Fruit fly (Drosophila melanogaster) whole organism, prepupa: Measurements from ENCODE around the gene MED14.
A peak's percentile ranks its signal among the peaks of the same experiment; 100 is the strongest.

Experiments used
- Blimp-1 ChIP-seq: fragments of 200-800 bp; sonication (Bioruptor generic); optimal IDR thresholded peaks from 3 replicates; lab custom pipeline; 2017; ENCODE audit warnings: missing biosample characterization, missing genetic modification characterization, mild to moderate bottlenecking, moderate library complexity, missing genetic modification reagents
- CG10631 ChIP-seq: fragments of 200-800 bp; sonication (Bioruptor generic); optimal IDR thresholded peaks from 2 replicates; lab custom pipeline; 2016; ENCODE audit warnings: missing biosample characterization, missing genetic modification characterization
- CG11294 ChIP-seq: fragments of 200-800 bp; sonication (Bioruptor generic); IDR thresholded peaks from 2 replicates; pipeline ENCODE4 v1.3.6; 2022; ENCODE audit warnings: missing biosample characterization, missing genetic modification characterization
- CG11902 ChIP-seq: fragments of 200-800 bp; sonication (Bioruptor generic); optimal IDR thresholded peaks from 3 replicates; lab custom pipeline; 2016; ENCODE audit warnings: missing biosample characterization, missing genetic modification characterization
- CG15336 ChIP-seq: fragments of 200-800 bp; sonication (Bioruptor generic); IDR thresholded peaks from 2 replicates; pipeline ENCODE4 v1.3.6; 2022; ENCODE audit warnings: missing biosample characterization, missing genetic modification characterization
- CG1621 ChIP-seq: fragments of 200-800 bp; sonication (Bioruptor generic); optimal IDR thresholded peaks from 3 replicates; lab custom pipeline; 2018; ENCODE audit warnings: missing biosample characterization, mild to moderate bottlenecking, missing genetic modification characterization
- CG16779 ChIP-seq: fragments of 200-800 bp; sonication (Bioruptor generic); optimal IDR thresholded peaks from 3 replicates; lab custom pipeline; 2017; ENCODE audit warnings: missing biosample characterization, mild to moderate bottlenecking, missing genetic modification characterization
- CG31627 ChIP-seq: fragments of 200-800 bp; sonication (Bioruptor generic); optimal IDR thresholded peaks from 3 replicates; lab custom pipeline; 2016; ENCODE audit warnings: missing biosample characterization, missing genetic modification characterization
- CG32006 ChIP-seq: fragments of 200-800 bp; sonication (Bioruptor generic); optimal IDR thresholded peaks from 3 replicates; lab custom pipeline; 2017; ENCODE audit warnings: missing biosample characterization, mild to moderate bottlenecking, missing genetic modification characterization
- CG34406 ChIP-seq: fragments of 200-800 bp; sonication (Bioruptor generic); optimal IDR thresholded peaks from 3 replicates; lab custom pipeline; 2016; ENCODE audit warnings: missing biosample characterization, missing genetic modification characterization
- CG3919 ChIP-seq: fragments of 200-800 bp; sonication (Bioruptor generic); optimal IDR thresholded peaks from 3 replicates; lab custom pipeline; 2016; ENCODE audit warnings: missing biosample characterization, missing genetic modification characterization
- CG6163 ChIP-seq: fragments of 200-800 bp; sonication (Bioruptor generic); IDR thresholded peaks from 3 replicates; pipeline ENCODE4 v1.3.6; 2022; ENCODE audit warnings: missing biosample characterization, missing genetic modification characterization
- CG6276 ChIP-seq: fragments of 200-800 bp; sonication (Bioruptor generic); optimal IDR thresholded peaks from 2 replicates; lab custom pipeline; 2017; ENCODE audit warnings: missing biosample characterization, mild to moderate bottlenecking, missing genetic modification characterization
- CG6792 ChIP-seq: fragments of 200-800 bp; sonication (Bioruptor generic); optimal IDR thresholded peaks from 3 replicates; lab custom pipeline; 2016; ENCODE audit warnings: missing biosample characterization, missing genetic modification characterization
- CG6808 ChIP-seq: fragments of 200-800 bp; sonication (Bioruptor generic); optimal IDR thresholded peaks from 3 replicates; lab custom pipeline; 2017; ENCODE audit warnings: missing biosample characterization, missing genetic modification characterization, mild to moderate bottlenecking, moderate library complexity, missing genetic modification reagents
- CG6854 ChIP-seq: fragments of 200-800 bp; sonication (Bioruptor generic); optimal IDR thresholded peaks from 2 replicates; lab custom pipeline; 2017; ENCODE audit warnings: missing biosample characterization, mild to moderate bottlenecking, missing genetic modification characterization
- CG8119 ChIP-seq: fragments of 200-800 bp; sonication (Bioruptor generic); IDR thresholded peaks from 3 replicates; pipeline ENCODE4 v1.3.6; 2022; ENCODE audit warnings: missing biosample characterization, missing genetic modification characterization
- CG9139 ChIP-seq: fragments of 200-800 bp; sonication (Bioruptor generic); optimal IDR thresholded peaks from 3 replicates; lab custom pipeline; 2017; ENCODE audit warnings: missing biosample characterization, mild to moderate bottlenecking, missing genetic modification characterization
- Eip75B ChIP-seq: fragments of 200-800 bp; sonication (Bioruptor generic); optimal IDR thresholded peaks from 3 replicates; lab custom pipeline; 2016; ENCODE audit warnings: missing biosample characterization, missing genetic modification characterization
- Eip78C ChIP-seq: fragments of 200-800 bp; sonication (Bioruptor generic); peaks from one replicate; lab custom pipeline; 2016; ENCODE audit warnings: missing biosample characterization, missing genetic modification characterization
- Ets21C ChIP-seq: fragments of 200-800 bp; sonication (Bioruptor generic); optimal IDR thresholded peaks from 3 replicates; lab custom pipeline; 2016; ENCODE audit warnings: missing biosample characterization, missing genetic modification characterization
- Ets96B ChIP-seq: fragments of 200-800 bp; optimal IDR thresholded peaks from 2 replicates; lab custom pipeline; 2019; ENCODE audit warnings: missing biosample characterization, mild to moderate bottlenecking, missing genetic modification characterization, moderate library complexity
- Hr38 ChIP-seq: sonication (Bioruptor generic); optimal IDR thresholded peaks from 2 replicates; lab custom pipeline; 2016; ENCODE audit warnings: missing biosample characterization, missing genetic modification characterization
- Hr39 ChIP-seq: fragments of 200-800 bp; sonication (Bioruptor generic); optimal IDR thresholded peaks from 2 replicates; lab custom pipeline; 2016; ENCODE audit warnings: missing biosample characterization, missing genetic modification characterization
- Hr4 ChIP-seq: fragments of 200-800 bp; sonication (Bioruptor generic); optimal IDR thresholded peaks from 3 replicates; lab custom pipeline; 2016; ENCODE audit warnings: missing biosample characterization, missing genetic modification characterization
- Lpt ChIP-seq: fragments of 200-800 bp; sonication (Bioruptor generic); optimal IDR thresholded peaks from 3 replicates; lab custom pipeline; 2016; ENCODE audit warnings: missing biosample characterization, missing genetic modification characterization
- Met ChIP-seq: fragments of 200-800 bp; sonication (Bioruptor generic); optimal IDR thresholded peaks from 3 replicates; lab custom pipeline; 2016; ENCODE audit warnings: missing biosample characterization, missing genetic modification characterization
- OdsH ChIP-seq: fragments of 200-800 bp; sonication (Bioruptor generic); optimal IDR thresholded peaks from 3 replicates; lab custom pipeline; 2016; ENCODE audit warnings: missing biosample characterization, missing genetic modification characterization
- Sox102F ChIP-seq: fragments of 200-800 bp; sonication (Bioruptor generic); optimal IDR thresholded peaks from 2 replicates; lab custom pipeline; 2016; ENCODE audit warnings: missing biosample characterization, mild to moderate bottlenecking, missing genetic modification characterization
- Sox14 ChIP-seq: fragments of 200-800 bp; sonication (Bioruptor generic); optimal IDR thresholded peaks from 3 replicates; lab custom pipeline; 2016; ENCODE audit warnings: missing biosample characterization, missing genetic modification characterization
- Sox15 ChIP-seq: fragments of 200-800 bp; sonication (Bioruptor generic); optimal IDR thresholded peaks from 3 replicates; lab custom pipeline; 2016; ENCODE audit warnings: missing biosample characterization, missing genetic modification characterization
- achi ChIP-seq: fragments of 200-800 bp; sonication (Bioruptor generic); optimal IDR thresholded peaks from 3 replicates; lab custom pipeline; 2016; ENCODE audit warnings: missing biosample characterization, missing genetic modification characterization
- dac ChIP-seq: fragments of 200-800 bp; sonication (Bioruptor generic); optimal IDR thresholded peaks from 2 replicates; lab custom pipeline; 2017; ENCODE audit warnings: missing biosample characterization, mild to moderate bottlenecking, missing genetic modification characterization
- dsx ChIP-seq: fragments of 200-800 bp; optimal IDR thresholded peaks from 3 replicates; lab custom pipeline; 2019; ENCODE audit warnings: missing biosample characterization, mild to moderate bottlenecking, missing genetic modification characterization, moderate library complexity; ENCODE audit not compliant: poor library complexity, severe bottlenecking
- eg ChIP-seq: fragments of 200-800 bp; sonication (Bioruptor generic); IDR thresholded peaks from 3 replicates; pipeline ENCODE4 v1.3.6; 2022; ENCODE audit warnings: missing biosample characterization, missing genetic modification characterization
- esn ChIP-seq: fragments of 200-800 bp; sonication (Bioruptor generic); optimal IDR thresholded peaks from 2 replicates; lab custom pipeline; 2016; ENCODE audit warnings: missing biosample characterization, mild to moderate bottlenecking, missing genetic modification characterization, moderate library complexity
- fd59A ChIP-seq: fragments of 200-800 bp; sonication (Bioruptor generic); optimal IDR thresholded peaks from 2 replicates; lab custom pipeline; 2017; ENCODE audit warnings: missing biosample characterization, mild to moderate bottlenecking, missing genetic modification characterization, missing genetic modification reagents
- fd85E ChIP-seq: fragments of 200-800 bp; sonication (Bioruptor generic); optimal IDR thresholded peaks from 3 replicates; lab custom pipeline; 2016; ENCODE audit warnings: missing biosample characterization, missing genetic modification characterization
- lz ChIP-seq: fragments of 200-800 bp; sonication (Bioruptor generic); optimal IDR thresholded peaks from 3 replicates; lab custom pipeline; 2016; ENCODE audit warnings: missing biosample characterization, missing genetic modification characterization
- net ChIP-seq: fragments of 200-800 bp; sonication (Bioruptor generic); optimal IDR thresholded peaks from 3 replicates; lab custom pipeline; 2016; ENCODE audit warnings: missing biosample characterization, missing genetic modification characterization
- pdm3 ChIP-seq: fragments of 200-800 bp; sonication (Bioruptor generic); optimal IDR thresholded peaks from 3 replicates; lab custom pipeline; 2016; ENCODE audit warnings: missing biosample characterization, missing genetic modification characterization
- salr ChIP-seq, 2 experiments: fragments of 200-800 bp; sonication (Bioruptor generic); optimal IDR thresholded peaks; 3 replicates each; lab custom pipeline; 2016 to 2018; ENCODE audit warnings: missing biosample characterization in 2 of 2, missing genetic modification characterization in 2 of 2, mild to moderate bottlenecking in 1 of 2
- spab ChIP-seq: fragments of 200-800 bp; sonication (Bioruptor generic); optimal IDR thresholded peaks from 2 replicates; lab custom pipeline; 2017; ENCODE audit warnings: missing biosample characterization, mild to moderate bottlenecking, missing genetic modification characterization, missing genetic modification reagents

The MED14 gene

DNA sequence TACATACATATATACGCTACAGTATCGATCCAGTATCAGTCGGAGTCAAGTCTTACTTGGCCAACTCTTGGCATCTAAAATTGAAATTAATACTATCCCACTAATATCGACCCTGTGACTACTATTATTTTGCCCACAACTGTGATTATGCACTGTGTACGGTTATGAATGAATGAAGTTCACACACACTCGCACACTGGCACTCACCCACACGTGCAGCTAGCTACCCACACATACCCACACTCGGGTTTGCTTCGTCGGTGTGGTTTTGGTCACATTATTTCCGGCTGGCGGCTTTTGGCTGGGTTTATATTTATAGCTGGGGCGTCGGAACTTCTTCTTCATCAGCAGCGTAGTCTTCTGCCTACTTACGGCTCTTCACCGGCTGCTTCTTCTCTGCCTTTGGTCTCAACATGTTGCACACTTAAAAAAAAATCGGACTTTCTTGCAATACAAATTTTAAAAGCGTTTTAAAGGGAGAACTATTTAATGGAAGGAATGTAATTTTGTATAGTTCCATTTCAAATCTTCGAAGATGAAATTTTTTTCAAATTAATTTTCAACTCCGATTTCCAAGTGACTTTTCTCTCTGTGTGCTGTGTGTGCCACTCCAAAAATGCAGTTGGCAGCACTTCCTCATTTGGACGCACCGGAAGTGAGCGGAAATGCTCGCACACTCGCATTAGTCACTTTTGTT, 41.4 kb downstream of the MED14 start (continued):
- TF ChIP-seq CG6276 (GFP tag; lab: Kevin White, UChicago) (peak; percentile 89), lz (peak; percentile 77), CG3919 (peak; percentile 86), Hr38 (no peak), salr (GFP tag; optimal IDR thresholded peaks at IDR 0.05; lab: Kevin White, UChicago) (peak; percentile 66 to 88), Lpt (GFP tag; lab: Kevin White, UChicago) (peak; percentile 88), CG31627 (GFP tag; lab: Kevin White, UChicago) (peak; percentile 80), Hr4 (GFP tag; lab: Kevin White, UChicago) (peak; percentile 95), CG9139 (GFP tag; lab: Kevin White, UChicago) (peak; percentile 27)

DNA sequence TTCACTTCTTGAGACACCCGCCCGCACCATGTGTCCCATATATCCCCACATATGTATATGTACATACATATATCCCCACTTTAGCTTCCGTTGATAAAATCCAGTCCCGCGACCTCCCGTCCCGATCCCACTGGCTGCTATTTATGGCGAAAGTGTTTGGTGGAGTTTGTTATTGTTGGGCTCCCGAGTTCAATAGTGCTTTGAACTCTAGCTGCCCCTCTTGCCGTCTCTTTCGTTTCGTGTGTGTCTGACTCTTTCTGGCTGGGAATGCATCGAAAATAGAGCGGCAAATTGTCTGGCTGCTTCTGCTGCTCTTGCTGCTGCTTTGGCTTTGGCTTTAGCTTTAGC, 41.9 kb downstream of the MED14 start:
- TF ChIP-seq Ets96B: no peak
- no peak for TF ChIP-seq fd85E (GFP tag; lab: Kevin White, UChicago)
- no peak for TF ChIP-seq CG31627 (GFP tag; lab: Kevin White, UChicago)
- TF ChIP-seq CG10631 (GFP tag; lab: Kevin White, UChicago): no peak
- no peak for TF ChIP-seq Hr39 (GFP tag; lab: Kevin White, UChicago)
- TF ChIP-seq salr (GFP tag; optimal IDR thresholded peaks at IDR 0.05; lab: Kevin White, UChicago): no peak
- no peak for TF ChIP-seq Ets21C (GFP tag; lab: Kevin White, UChicago)
- TF ChIP-seq fd59A (GFP tag; lab: Kevin White, UChicago): no peak
- TF ChIP-seq esn (GFP tag; lab: Kevin White, UChicago): no peak
- no peak for TF ChIP-seq CG6808
- TF ChIP-seq CG15336 (GFP tag; lab: Robert Waterston, UW): no peak
- no peak for TF ChIP-seq achi (GFP tag; lab: Kevin White, UChicago)
- TF ChIP-seq Sox15: no peak

DNA sequence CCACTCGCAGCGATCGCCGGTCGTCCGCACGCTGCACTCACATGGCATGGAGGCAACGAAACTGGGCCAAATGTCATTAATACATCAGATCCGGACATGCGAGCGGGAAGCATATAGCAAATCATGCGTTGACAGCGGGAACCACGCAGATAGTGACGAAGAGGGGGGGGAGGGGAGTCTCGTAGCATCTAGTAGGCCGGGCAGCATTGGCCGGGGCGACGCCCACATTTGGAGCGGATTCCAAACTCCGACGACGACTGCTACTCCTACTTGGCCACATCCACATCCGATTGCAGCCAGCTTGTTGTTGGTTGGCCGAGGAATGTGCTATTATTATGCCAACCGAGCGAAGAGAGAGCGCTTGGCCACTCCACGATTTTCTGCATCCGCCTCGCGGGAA, 42.5 kb downstream of the MED14 start:
- TF ChIP-seq lz (no peak), CG8119 (GFP tag; lab: Robert Waterston, UW) (no peak), Sox14 (GFP tag; lab: Kevin White, UChicago) (no peak), CG11294 (GFP tag; lab: Robert Waterston, UW) (no peak), OdsH (GFP tag; lab: Kevin White, UChicago) (no peak), Hr4 (GFP tag; lab: Kevin White, UChicago) (no peak), CG34406 (GFP tag; lab: Kevin White, UChicago) (no peak), Lpt (GFP tag; lab: Kevin White, UChicago) (no peak), dsx (GFP tag; lab: Kevin White, UChicago) (no peak), fd85E (GFP tag; lab: Kevin White, UChicago) (no peak), dac (no peak), spab (no peak), CG1621 (tag; lab: Kevin White, UChicago) (no peak), Eip75B (GFP tag; lab: Kevin White, UChicago) (no peak), CG6163 (GFP tag; lab: Robert Waterston, UW) (no peak), net (GFP tag; lab: Kevin White, UChicago) (no peak), Met (GFP tag; lab: Kevin White, UChicago) (no peak)

DNA sequence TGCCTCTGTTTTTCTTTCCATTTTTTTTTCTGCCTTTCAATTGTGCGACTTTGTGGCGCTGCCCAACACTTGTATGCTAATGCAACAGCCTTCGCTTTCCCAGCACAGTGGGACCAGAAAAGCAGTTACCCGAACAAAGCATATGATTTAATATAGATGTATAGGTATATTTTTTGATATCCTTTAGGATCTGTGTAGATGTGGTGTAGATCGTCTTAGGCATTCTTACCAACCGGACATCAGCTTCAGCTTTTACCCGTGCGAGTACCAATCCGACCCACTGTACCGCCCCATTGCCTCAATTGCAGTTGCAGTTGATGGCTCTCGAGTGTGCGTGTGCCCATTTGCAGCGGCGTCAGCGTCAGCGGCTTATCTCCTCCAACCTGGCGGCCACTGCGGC, 43.4 kb downstream of the MED14 start:
- TF ChIP-seq CG11902 (GFP tag; lab: Kevin White, UChicago) (peak; percentile 66), CG10631 (GFP tag; lab: Kevin White, UChicago) (peak; percentile 91), esn (GFP tag; lab: Kevin White, UChicago) (peak; percentile 66), eg (GFP tag; lab: Robert Waterston, UW) (peak; percentile 99), Hr39 (GFP tag; lab: Kevin White, UChicago) (peak; percentile 71), CG8119 (GFP tag; lab: Robert Waterston, UW) (peak; percentile 98), CG6792 (GFP tag; lab: Kevin White, UChicago) (peak; percentile 73), Eip78C (peak; percentile 96), Hr4 (GFP tag; lab: Kevin White, UChicago) (peak; percentile 99), Blimp-1 (GFP tag; lab: Kevin White, UChicago) (no peak), Met (GFP tag; lab: Kevin White, UChicago) (peak; percentile 66), CG31627 (GFP tag; lab: Kevin White, UChicago) (peak; percentile 65), pdm3 (GFP tag; lab: Kevin White, UChicago) (peak; percentile 93), CG32006 (peak; percentile 99), CG6163 (GFP tag; lab: Robert Waterston, UW) (peak; percentile 97), achi (GFP tag; lab: Kevin White, UChicago) (peak; percentile 92), net (GFP tag; lab: Kevin White, UChicago) (peak; percentile 93), CG6854 (no peak), CG15336 (GFP tag; lab: Robert Waterston, UW) (peak; percentile 99), Sox102F (GFP tag; lab: Kevin White, UChicago) (peak; percentile 73), CG34406 (GFP tag; lab: Kevin White, UChicago) (peak; percentile 65), CG16779 (tag; lab: Kevin White, UChicago) (peak; percentile 81), CG1621 (tag; lab: Kevin White, UChicago) (peak; percentile 71), CG6276 (GFP tag; lab: Kevin White, UChicago) (peak; percentile 97)
